Fruit fly (Drosophila melanogaster): ENCODE data around the gene CG32037.

DNA sequence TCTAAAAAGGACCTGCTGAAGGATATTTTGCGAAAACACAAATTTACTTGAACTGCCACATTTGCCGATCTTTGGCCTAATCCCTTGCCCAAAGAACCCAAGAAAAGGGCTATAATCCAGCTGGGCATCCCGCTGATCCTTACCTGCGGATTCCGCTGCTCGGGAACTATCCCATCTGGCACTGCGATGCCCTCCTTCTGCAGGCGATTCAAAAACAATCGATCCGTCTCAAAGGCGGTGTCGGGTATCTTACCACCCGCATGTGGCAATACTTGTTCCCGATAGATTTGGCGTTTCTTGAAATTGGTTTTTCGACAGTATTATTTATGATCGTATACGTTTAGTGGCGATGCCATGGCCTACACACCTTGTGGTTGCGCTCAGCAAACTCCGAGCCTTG lies 684 bp downstream of the CG32037 start:
- no peak for TF ChIP-seq CG32121 (GFP tag; IDR thresholded peaks at IDR 0.05)
- TF ChIP-seq Snoo (tag; optimal IDR thresholded peaks at IDR 0.05), result no peak
- TF ChIP-seq EcR (GFP tag; optimal IDR thresholded peaks at IDR 0.05), result no peak
- no peak for TF ChIP-seq D1 (tag; optimal IDR thresholded peaks at IDR 0.05)
- no peak for TF ChIP-seq fd96Ca (GFP tag; IDR thresholded peaks at IDR 0.05)
- TF ChIP-seq CG15710 (tag; optimal IDR thresholded peaks at IDR 0.05), result no peak
- no peak for TF ChIP-seq CG13204 (GFP tag; optimal IDR thresholded peaks at IDR 0.05)
- no peak for TF ChIP-seq CG10348 (GFP tag; IDR thresholded peaks at IDR 0.05)
- TF ChIP-seq CG4496 (GFP tag; IDR thresholded peaks at IDR 0.05), result no peak
- TF ChIP-seq CG8159 (tag; optimal IDR thresholded peaks at IDR 0.05), result no peak
- TF ChIP-seq rn (GFP tag; IDR thresholded peaks at IDR 0.05), result no peak
- no peak for TF ChIP-seq CG14655 (GFP tag; optimal IDR thresholded peaks at IDR 0.05)
- TF ChIP-seq CG9948 (tag; optimal IDR thresholded peaks at IDR 0.05), result no peak

Data from whole organism, pupa.